Fruit fly (Drosophila melanogaster) whole organism, pupa: ENCODE measurements around the gene yem.

ENCODE experiments used
- CG10348 ChIP-seq: fragments of 200-800 bp; sonication (Bioruptor generic); IDR thresholded peaks from 2 replicates; pipeline ENCODE4 v1.3.6; 2022; ENCODE audit warnings: missing biosample characterization, missing genetic modification characterization
- CG12605 ChIP-seq: fragments of 200-800 bp; sonication (Bioruptor generic); IDR thresholded peaks from 2 replicates; pipeline ENCODE4 v1.3.6; 2022; ENCODE audit warnings: missing biosample characterization, missing genetic modification characterization
- CG13204 ChIP-seq: fragments of 200-800 bp; sonication (Bioruptor generic); optimal IDR thresholded peaks from 2 replicates; lab custom pipeline; 2018; ENCODE audit warnings: missing biosample characterization, mild to moderate bottlenecking, missing genetic modification characterization, moderate library complexity
- CG14655 ChIP-seq: fragments of 200-800 bp; sonication (Bioruptor generic); optimal IDR thresholded peaks from 3 replicates; lab custom pipeline; 2017; ENCODE audit warnings: mild to moderate bottlenecking, missing biosample characterization, missing genetic modification reagents, missing genetic modification characterization
- CG15710 ChIP-seq: fragments of 200-800 bp; sonication (Bioruptor generic); optimal IDR thresholded peaks from 2 replicates; lab custom pipeline; 2018; ENCODE audit warnings: missing biosample characterization, mild to moderate bottlenecking, missing genetic modification characterization, moderate library complexity
- CG17806 ChIP-seq: fragments of 200-800 bp; sonication (Bioruptor generic); optimal IDR thresholded peaks from 2 replicates; lab custom pipeline; 2018; ENCODE audit warnings: missing biosample characterization, mild to moderate bottlenecking, missing genetic modification characterization, moderate library complexity
- CG32121 ChIP-seq: fragments of 200-800 bp; sonication (Bioruptor generic); IDR thresholded peaks from 2 replicates; pipeline ENCODE4 v1.3.6; 2022; ENCODE audit warnings: missing biosample characterization, missing genetic modification characterization
- CG34367 ChIP-seq: fragments of 200-800 bp; sonication (Bioruptor generic); optimal IDR thresholded peaks from 2 replicates; lab custom pipeline; 2018; ENCODE audit warnings: missing biosample characterization, mild to moderate bottlenecking, missing genetic modification characterization
- CG4496 ChIP-seq: fragments of 200-800 bp; sonication (Bioruptor generic); IDR thresholded peaks from 3 replicates; pipeline ENCODE4 v1.3.6; 2022; ENCODE audit warnings: missing biosample characterization, missing genetic modification characterization
- CG8159 ChIP-seq: fragments of 200-800 bp; sonication (Bioruptor generic); optimal IDR thresholded peaks from 3 replicates; lab custom pipeline; 2018; ENCODE audit warnings: missing biosample characterization, mild to moderate bottlenecking, missing genetic modification characterization, moderate library complexity
- CG8301 ChIP-seq: fragments of 200-800 bp; sonication (Bioruptor generic); optimal IDR thresholded peaks from 2 replicates; lab custom pipeline; 2018; ENCODE audit warnings: missing biosample characterization, mild to moderate bottlenecking, missing genetic modification characterization
- CG9948 ChIP-seq: fragments of 200-800 bp; sonication (Bioruptor generic); optimal IDR thresholded peaks from 2 replicates; lab custom pipeline; 2018; ENCODE audit warnings: missing biosample characterization, mild to moderate bottlenecking, missing genetic modification characterization, moderate library complexity
- D1 ChIP-seq: fragments of 200-800 bp; sonication (Bioruptor generic); optimal IDR thresholded peaks from 2 replicates; lab custom pipeline; 2018; ENCODE audit warnings: missing biosample characterization, mild to moderate bottlenecking, missing genetic modification characterization, moderate library complexity
- EcR ChIP-seq: fragments of 200-800 bp; sonication (Bioruptor generic); optimal IDR thresholded peaks from 3 replicates; lab custom pipeline; 2019; ENCODE audit warnings: missing biosample characterization, missing genetic modification characterization, mild to moderate bottlenecking, moderate library complexity, missing genetic modification reagents
- Ets98B ChIP-seq: fragments of 200-800 bp; sonication (Bioruptor generic); IDR thresholded peaks from 2 replicates; pipeline ENCODE4 v1.3.6; 2022; ENCODE audit warnings: missing biosample characterization, missing genetic modification characterization
- Pif1A ChIP-seq: fragments of 200-800 bp; sonication (Bioruptor generic); optimal IDR thresholded peaks from 3 replicates; lab custom pipeline; 2016; ENCODE audit warnings: missing biosample characterization, missing genetic modification characterization
- Pif1B ChIP-seq: fragments of 200-800 bp; sonication (Bioruptor generic); optimal IDR thresholded peaks from 3 replicates; lab custom pipeline; 2016; ENCODE audit warnings: missing biosample characterization, missing genetic modification characterization
- Snoo ChIP-seq: fragments of 200-800 bp; sonication (Bioruptor generic); optimal IDR thresholded peaks from 3 replicates; lab custom pipeline; 2017; ENCODE audit warnings: missing biosample characterization, mild to moderate bottlenecking, missing genetic modification characterization, inconsistent platforms
- fd96Ca ChIP-seq: fragments of 200-800 bp; sonication (Bioruptor generic); IDR thresholded peaks from 3 replicates; pipeline ENCODE4 v1.3.6; 2022; ENCODE audit warnings: missing biosample characterization, missing genetic modification characterization
- gl ChIP-seq: fragments of 200-800 bp; sonication (Bioruptor generic); optimal IDR thresholded peaks from 2 replicates; lab custom pipeline; 2018; ENCODE audit warnings: missing biosample characterization, mild to moderate bottlenecking, missing genetic modification characterization
- rn ChIP-seq: fragments of 200-800 bp; sonication (Bioruptor generic); IDR thresholded peaks from 2 replicates; pipeline ENCODE4 v1.3.6; 2022; ENCODE audit warnings: missing biosample characterization, missing genetic modification characterization

yem gene

DNA sequence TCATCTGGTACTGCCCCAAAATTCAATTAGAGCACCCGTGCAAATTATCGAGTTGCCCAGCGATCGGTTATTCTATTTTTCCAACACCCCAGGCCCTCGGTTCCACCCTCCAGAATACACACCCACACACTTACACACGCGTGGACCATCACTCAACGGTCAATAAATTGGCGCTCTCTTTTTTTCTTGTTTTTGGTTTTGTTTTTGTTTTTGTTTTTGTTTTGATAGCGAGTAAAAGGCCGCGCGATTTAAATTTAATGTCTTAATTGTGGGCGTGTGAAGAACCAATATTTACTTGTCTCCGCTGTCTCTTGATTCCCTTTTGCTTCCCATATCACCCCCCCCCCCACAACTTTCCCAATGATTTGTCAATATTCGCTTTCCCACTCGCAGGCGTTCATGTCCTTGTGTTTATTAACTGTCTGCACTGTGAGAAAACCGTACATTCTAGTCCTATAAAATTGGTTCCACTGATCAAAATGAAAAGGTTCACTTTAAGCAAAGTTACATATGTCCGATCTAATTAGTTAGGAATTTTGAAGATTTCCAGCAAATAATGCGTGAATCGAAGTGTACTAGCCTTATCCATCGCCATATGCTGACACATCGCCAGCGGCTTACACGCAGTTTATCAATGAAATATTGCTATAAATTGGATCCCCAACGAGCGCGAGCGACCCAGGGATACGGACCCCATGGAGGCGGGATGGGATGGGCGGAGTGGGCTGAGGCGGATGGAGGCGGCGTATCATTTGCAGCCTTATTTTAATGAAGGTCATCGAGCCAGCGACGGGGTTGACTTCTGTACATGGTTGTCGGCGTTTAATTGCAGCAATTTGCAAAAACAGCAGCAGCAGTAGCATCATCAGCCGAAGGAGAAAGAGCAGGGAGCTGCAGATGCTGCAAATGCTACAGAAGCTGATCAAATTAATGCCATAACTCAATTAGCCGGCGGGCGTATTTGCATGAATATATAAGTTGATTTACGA, 17.4 kb upstream of the yem start:
- TF ChIP-seq Ets98B (no peak), rn (GFP tag; lab: Robert Waterston, UW) (no peak), CG32121 (GFP tag; lab: Robert Waterston, UW) (no peak), CG10348 (GFP tag; lab: Robert Waterston, UW) (no peak), EcR (GFP tag; lab: Kevin White, UChicago) (peak; percentile 37), Pif1B (no peak), CG15710 (tag; lab: Kevin White, UChicago) (no peak), gl (tag; lab: Kevin White, UChicago) (peak; percentile 19), CG9948 (no peak), CG34367 (tag; lab: Kevin White, UChicago) (no peak), Pif1A (GFP tag; lab: Kevin White, UChicago) (no peak), CG17806 (tag; lab: Kevin White, UChicago) (peak; percentile 51), CG12605 (GFP tag; lab: Robert Waterston, UW) (no peak), CG8301 (peak; percentile 1), D1 (tag; lab: Kevin White, UChicago) (no peak), fd96Ca (GFP tag; lab: Robert Waterston, UW) (0 out of 3 replicates have a peak, but pooled peaks have one; percentile 5), CG14655 (no peak), CG8159 (tag; lab: Kevin White, UChicago) (peak; percentile 69), Snoo (tag; lab: Kevin White, UChicago) (no peak), CG4496 (no peak), CG13204 (GFP tag; lab: Kevin White, UChicago) (no peak)

DNA sequence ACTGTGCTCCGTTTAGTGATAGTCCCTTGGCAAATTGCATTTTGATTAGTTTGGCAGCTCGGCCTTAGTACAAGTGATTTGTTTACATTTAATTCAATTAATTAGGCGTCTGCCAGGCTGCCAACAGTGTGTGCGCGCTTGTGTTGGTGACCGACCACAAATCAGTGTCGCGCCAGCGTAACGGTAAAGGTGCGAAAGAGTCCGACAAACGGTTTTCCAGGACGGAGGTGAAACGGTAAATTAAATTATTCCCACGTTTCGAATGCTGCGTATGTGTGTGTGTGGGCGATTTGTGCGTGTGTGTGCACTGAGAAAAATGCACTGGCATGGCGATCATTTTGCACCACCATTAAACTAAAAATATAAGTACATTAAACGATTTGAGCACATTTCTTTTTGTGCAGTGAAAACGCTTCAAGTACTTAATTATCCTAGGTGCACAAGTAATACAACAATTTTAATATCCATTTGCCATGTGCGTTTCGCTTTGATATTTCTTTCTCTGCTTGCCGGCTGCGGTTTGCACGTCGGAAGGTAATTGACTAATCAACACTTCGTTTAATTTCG, 16.4 kb upstream of the yem start:
- TF ChIP-seq fd96Ca (GFP tag; lab: Robert Waterston, UW) = peak; percentile 6; the same call in 1 of the 3 replicates
- TF ChIP-seq CG12605 (GFP tag; lab: Robert Waterston, UW) = no peak

DNA sequence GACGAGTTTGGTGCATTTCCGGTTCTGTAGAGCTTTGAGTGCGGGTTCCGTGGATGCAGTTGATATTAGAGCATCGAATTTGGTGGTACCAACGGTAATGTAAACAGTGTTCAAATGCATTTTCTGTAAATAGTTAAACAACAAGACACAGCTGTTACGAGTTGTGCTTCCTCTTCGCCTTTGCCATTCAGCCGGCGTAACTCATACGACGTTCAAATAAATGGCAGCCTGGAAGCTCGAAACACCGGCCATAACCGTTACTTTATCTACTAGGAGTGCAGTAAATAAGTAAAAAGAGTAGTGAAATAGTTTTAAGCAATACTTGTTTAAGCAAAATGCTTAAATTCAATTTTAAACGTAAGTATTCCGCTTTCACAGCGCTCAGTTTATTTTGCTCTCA, 15.7 kb upstream of the yem start, which contains the start of the genes Alg13 and superdeath:
Alg13 (minus strand) TSS at position 167 of the 400 bp plus-strand sequence.
superdeath (plus strand) TSS at position 256 of the 400 bp plus-strand sequence.
- peak; percentile 40 for TF ChIP-seq CG9948
- no peak for TF ChIP-seq CG13204 (GFP tag; lab: Kevin White, UChicago)

- TF ChIP-seq CG13204 (GFP tag; lab: Kevin White, UChicago) = no peak
- TF ChIP-seq Pif1B = no peak
- TF ChIP-seq CG9948 = no peak
- no peak for TF ChIP-seq EcR (GFP tag; lab: Kevin White, UChicago)
- TF ChIP-seq CG17806 (tag; lab: Kevin White, UChicago) = no peak
- no peak for TF ChIP-seq Ets98B
- no peak for TF ChIP-seq CG4496
- no peak for TF ChIP-seq CG8159 (tag; lab: Kevin White, UChicago)
- TF ChIP-seq fd96Ca (GFP tag; lab: Robert Waterston, UW) = no peak
- no peak for TF ChIP-seq D1 (tag; lab: Kevin White, UChicago)
- no peak for TF ChIP-seq CG32121 (GFP tag; lab: Robert Waterston, UW)
- TF ChIP-seq Pif1A (GFP tag; lab: Kevin White, UChicago) = no peak
- no peak for TF ChIP-seq CG34367 (tag; lab: Kevin White, UChicago)
- TF ChIP-seq gl (tag; lab: Kevin White, UChicago) = no peak
Observed at dm6 chr3R:29130902-29131621, 8.4 kb upstream of the yem start, which contains the start of the genes dgt6 and Vha100-1. TSS of gene dgt6 (minus strand) at chr3R:29130972. TSS of gene Vha100-1 (plus strand) at chr3R:29131193.

dm6 chr3R:29124128-29124527, 1.4 kb upstream of the yem start:
- TF ChIP-seq Pif1B = peak; percentile 67
- TF ChIP-seq CG17806 (tag; lab: Kevin White, UChicago) = peak; percentile 68
- TF ChIP-seq CG14655 = no peak
- TF ChIP-seq CG4496 = peak; percentile 76
- no peak for TF ChIP-seq CG10348 (GFP tag; lab: Robert Waterston, UW)
- peak; percentile 83 for TF ChIP-seq fd96Ca (GFP tag; lab: Robert Waterston, UW)
- TF ChIP-seq CG8159 (tag; lab: Kevin White, UChicago) = peak; percentile 72
- TF ChIP-seq Pif1A (GFP tag; lab: Kevin White, UChicago) = peak; percentile 77
- peak; percentile 71 for TF ChIP-seq CG34367 (tag; lab: Kevin White, UChicago)
- no peak for TF ChIP-seq CG13204 (GFP tag; lab: Kevin White, UChicago)
- peak; percentile 69 for TF ChIP-seq Ets98B
- TF ChIP-seq CG15710 (tag; lab: Kevin White, UChicago) = peak; percentile 78
- peak; percentile 63 for TF ChIP-seq CG12605 (GFP tag; lab: Robert Waterston, UW)
- peak; percentile 48 for TF ChIP-seq rn (GFP tag; lab: Robert Waterston, UW)
- TF ChIP-seq gl (tag; lab: Kevin White, UChicago) = peak; percentile 12
- TF ChIP-seq CG8301 = peak; percentile 40
- no peak for TF ChIP-seq D1 (tag; lab: Kevin White, UChicago)
- TF ChIP-seq CG32121 (GFP tag; lab: Robert Waterston, UW) = peak; percentile 63
- TF ChIP-seq CG9948 = peak; percentile 53
- no peak for TF ChIP-seq EcR (GFP tag; lab: Kevin White, UChicago)
- TF ChIP-seq Snoo (tag; lab: Kevin White, UChicago) = peak; percentile 84
